Fruit fly (Drosophila melanogaster) whole organism, embryonic: ENCODE data around the gene hiro.

Experiments
- B-H2 ChIP-seq: fragments of 200-800 bp; sonication (Bioruptor generic); optimal IDR thresholded peaks from 2 replicates; lab custom pipeline; 2018; ENCODE audit warnings: missing biosample characterization, mild to moderate bottlenecking, missing genetic modification characterization
- CG12236 ChIP-seq: fragments of 200-800 bp; sonication (Bioruptor generic); optimal IDR thresholded peaks from 2 replicates; lab custom pipeline; 2016; ENCODE audit warnings: missing biosample characterization, missing genetic modification characterization
- CG12942 ChIP-seq: fragments of 200-800 bp; sonication (Bioruptor generic); optimal IDR thresholded peaks from 3 replicates; lab custom pipeline; 2016; ENCODE audit warnings: missing biosample characterization, missing genetic modification characterization
- CG13424 ChIP-seq: fragments of 200-800 bp; sonication (Bioruptor generic); optimal IDR thresholded peaks from 2 replicates; lab custom pipeline; 2019; ENCODE audit warnings: missing biosample characterization, mild to moderate bottlenecking, missing genetic modification characterization, moderate library complexity
- CG14965 ChIP-seq: fragments of 200-800 bp; sonication (Bioruptor generic); optimal IDR thresholded peaks from 2 replicates; lab custom pipeline; 2016; ENCODE audit warnings: missing biosample characterization, missing genetic modification characterization, borderline replicate concordance
- CG15073 ChIP-seq: fragments of 200-800 bp; sonication (Bioruptor generic); optimal IDR thresholded peaks from 2 replicates; lab custom pipeline; 2016; ENCODE audit warnings: missing biosample characterization, missing genetic modification characterization
- CG16863 ChIP-seq: fragments of 200-800 bp; sonication (Bioruptor generic); optimal IDR thresholded peaks from 3 replicates; lab custom pipeline; 2016; ENCODE audit warnings: missing biosample characterization, missing genetic modification characterization
- CG17359 ChIP-seq: fragments of 200-800 bp; sonication (Bioruptor generic); optimal IDR thresholded peaks from 3 replicates; lab custom pipeline; 2018; ENCODE audit warnings: missing biosample characterization, mild to moderate bottlenecking, missing genetic modification characterization, moderate library complexity
- CG18262 ChIP-seq: fragments of 200-800 bp; optimal IDR thresholded peaks from 3 replicates; lab custom pipeline; 2019; ENCODE audit warnings: missing biosample characterization, mild to moderate bottlenecking, missing genetic modification characterization, moderate library complexity
- CG18476 ChIP-seq: fragments of 200-800 bp; sonication (Bioruptor generic); optimal IDR thresholded peaks from 2 replicates; lab custom pipeline; 2016; ENCODE audit warnings: missing biosample characterization, mild to moderate bottlenecking, missing genetic modification characterization
- CG2889 ChIP-seq: fragments of 200-800 bp; sonication (Bioruptor generic); IDR thresholded peaks from 3 replicates; pipeline ENCODE4 v1.3.6; 2022; ENCODE audit warnings: missing biosample characterization, missing genetic modification characterization
- CG30431 ChIP-seq: fragments of 200-800 bp; sonication (Bioruptor generic); optimal IDR thresholded peaks from 2 replicates; lab custom pipeline; 2017; ENCODE audit warnings: missing biosample characterization, missing genetic modification characterization
- CG3065 ChIP-seq: fragments of 200-800 bp; sonication (Bioruptor generic); optimal IDR thresholded peaks from 2 replicates; lab custom pipeline; 2016; ENCODE audit warnings: missing biosample characterization, missing genetic modification characterization
- CG33213 ChIP-seq: fragments of 200-800 bp; sonication (Bioruptor generic); optimal IDR thresholded peaks from 3 replicates; lab custom pipeline; 2016; ENCODE audit warnings: missing biosample characterization, missing genetic modification characterization
- CG4360 ChIP-seq: fragments of 200-800 bp; sonication (Bioruptor generic); IDR thresholded peaks from 2 replicates; pipeline ENCODE4 v1.3.6; 2022; ENCODE audit warnings: missing biosample characterization, missing genetic modification characterization
- CG4617 ChIP-seq: fragments of 200-800 bp; sonication (Bioruptor generic); optimal IDR thresholded peaks from 3 replicates; lab custom pipeline; 2016; ENCODE audit warnings: missing biosample characterization, missing genetic modification characterization, borderline replicate concordance
- CG6654 ChIP-seq: fragments of 200-800 bp; sonication (Bioruptor generic); optimal IDR thresholded peaks from 2 replicates; lab custom pipeline; 2017; ENCODE audit warnings: missing biosample characterization, mild to moderate bottlenecking, missing genetic modification characterization
- CG6689 ChIP-seq: fragments of 200-800 bp; sonication (Bioruptor generic); IDR thresholded peaks from 2 replicates; pipeline ENCODE4 v1.3.6; 2022; ENCODE audit warnings: missing biosample characterization, missing genetic modification characterization
- CG7372 ChIP-seq: fragments of 200-800 bp; sonication (Bioruptor generic); IDR thresholded peaks from 2 replicates; pipeline ENCODE4 v1.3.6; 2022; ENCODE audit warnings: missing biosample characterization, missing genetic modification characterization
- CG7556 ChIP-seq: fragments of 200-800 bp; sonication (Bioruptor generic); optimal IDR thresholded peaks from 2 replicates; lab custom pipeline; 2017; ENCODE audit warnings: missing biosample characterization, mild to moderate bottlenecking, missing genetic modification characterization
- CG9727 ChIP-seq: fragments of 200-800 bp; sonication (Bioruptor generic); optimal IDR thresholded peaks from 3 replicates; lab custom pipeline; 2017; ENCODE audit warnings: missing biosample characterization, mild to moderate bottlenecking, missing genetic modification characterization
- CkIIα-i1 ChIP-seq: fragments of 200-800 bp; sonication (Bioruptor generic); IDR thresholded peaks from 2 replicates; pipeline ENCODE4 v1.3.6; 2022; ENCODE audit warnings: missing biosample characterization, missing genetic modification characterization
- Drgx ChIP-seq: fragments of 200-800 bp; sonication (Bioruptor generic); IDR thresholded peaks from 2 replicates; pipeline ENCODE4 v1.3.6; 2022; ENCODE audit warnings: missing biosample characterization, missing genetic modification characterization
- E2f2 ChIP-seq: fragments of 200-800 bp; sonication (Bioruptor generic); IDR thresholded peaks from 2 replicates; pipeline ENCODE4 v1.3.6; 2022; ENCODE audit warnings: missing biosample characterization, missing genetic modification characterization
- Elba2 ChIP-seq: fragments of 200-800 bp; sonication (Bioruptor generic); optimal IDR thresholded peaks from 3 replicates; lab custom pipeline; 2016; ENCODE audit warnings: missing biosample characterization, missing genetic modification characterization
- HHEX ChIP-seq: fragments of 200-800 bp; sonication (Bioruptor generic); optimal IDR thresholded peaks from 3 replicates; lab custom pipeline; 2017; ENCODE audit warnings: missing biosample characterization, mild to moderate bottlenecking, missing genetic modification characterization, missing genetic modification reagents
- Hsf ChIP-seq: fragments of 200-800 bp; sonication (Bioruptor generic); optimal IDR thresholded peaks from 3 replicates; lab custom pipeline; 2016; ENCODE audit warnings: missing biosample characterization, missing genetic modification characterization
- MBD-R2 ChIP-seq: fragments of 200-800 bp; sonication (Bioruptor generic); IDR thresholded peaks from 2 replicates; pipeline ENCODE4 v1.3.6; 2022; ENCODE audit warnings: missing biosample characterization, missing genetic modification characterization
- NC2α ChIP-seq: fragments of 200-800 bp; sonication (Bioruptor generic); optimal IDR thresholded peaks from 2 replicates; lab custom pipeline; 2016; ENCODE audit warnings: missing biosample characterization, missing genetic modification characterization
- Nf-YB ChIP-seq: fragments of 200-800 bp; sonication (Bioruptor generic); optimal IDR thresholded peaks from 3 replicates; lab custom pipeline; 2019; ENCODE audit warnings: missing biosample characterization, mild to moderate bottlenecking, missing genetic modification characterization, moderate library complexity
- Opbp ChIP-seq: fragments of 200-800 bp; sonication (Bioruptor generic); IDR thresholded peaks from 3 replicates; pipeline ENCODE4 v1.3.6; 2022; ENCODE audit warnings: missing biosample characterization, missing genetic modification characterization; ENCODE audit not compliant: partially characterized antibody
- Rfx ChIP-seq: fragments of 200-800 bp; sonication (Bioruptor generic); IDR thresholded peaks from 2 replicates; pipeline ENCODE4 v1.3.6; 2022; ENCODE audit warnings: missing biosample characterization, missing genetic modification characterization
- Taf1 ChIP-seq: fragments of 200-800 bp; sonication (Bioruptor generic); IDR thresholded peaks from 2 replicates; pipeline ENCODE4 v1.3.6; 2022; ENCODE audit warnings: missing biosample characterization, missing genetic modification characterization
- al ChIP-seq: fragments of 200-800 bp; sonication (Bioruptor generic); IDR thresholded peaks from 2 replicates; pipeline ENCODE4 v1.3.6; 2022; ENCODE audit warnings: missing biosample characterization, missing genetic modification characterization
- amos ChIP-seq: fragments of 200-800 bp; sonication (Bioruptor generic); IDR thresholded peaks from 2 replicates; pipeline ENCODE4 v1.3.6; 2022; ENCODE audit warnings: missing biosample characterization, missing genetic modification characterization; ENCODE audit not compliant: partially characterized antibody
- fu2 ChIP-seq: fragments of 200-800 bp; sonication (Bioruptor generic); optimal IDR thresholded peaks from 2 replicates; lab custom pipeline; 2016; ENCODE audit warnings: missing biosample characterization, missing genetic modification characterization
- jing ChIP-seq: fragments of 200-800 bp; sonication (Bioruptor generic); optimal IDR thresholded peaks from 2 replicates; lab custom pipeline; 2018; ENCODE audit warnings: missing biosample characterization, mild to moderate bottlenecking, missing genetic modification characterization
- kni ChIP-seq: fragments of 200-800 bp; sonication (Bioruptor generic); optimal IDR thresholded peaks from 3 replicates; lab custom pipeline; 2017; ENCODE audit warnings: mild to moderate bottlenecking, missing biosample characterization, missing genetic modification reagents, missing genetic modification characterization
- mirr ChIP-seq: fragments of 200-800 bp; sonication (Bioruptor generic); optimal IDR thresholded peaks from 3 replicates; lab custom pipeline; 2018; ENCODE audit warnings: missing biosample characterization, mild to moderate bottlenecking, missing genetic modification characterization
- oc ChIP-seq: fragments of 200-800 bp; sonication (Bioruptor generic); optimal IDR thresholded peaks from 2 replicates; lab custom pipeline; 2018; ENCODE audit warnings: missing biosample characterization, mild to moderate bottlenecking, missing genetic modification characterization, moderate library complexity
- sens-2 ChIP-seq: fragments of 200-800 bp; sonication (Bioruptor generic); IDR thresholded peaks from 2 replicates; pipeline ENCODE4 v1.3.6; 2022; ENCODE audit warnings: missing biosample characterization, missing genetic modification characterization
- seq ChIP-seq: fragments of 200-800 bp; sonication (Bioruptor generic); IDR thresholded peaks from 2 replicates; pipeline ENCODE4 v1.3.6; 2022; ENCODE audit warnings: missing biosample characterization, missing genetic modification characterization
- slbo ChIP-seq: fragments of 200-800 bp; sonication (Bioruptor generic); IDR thresholded peaks from 2 replicates; pipeline ENCODE4 v1.3.6; 2022; ENCODE audit warnings: missing biosample characterization, missing genetic modification characterization
- so ChIP-seq: fragments of 200-800 bp; sonication (Bioruptor generic); IDR thresholded peaks from 3 replicates; pipeline ENCODE4 v1.3.6; 2022; ENCODE audit warnings: missing biosample characterization, missing genetic modification characterization
- sr ChIP-seq: fragments of 200-800 bp; sonication (Bioruptor generic); IDR thresholded peaks from 3 replicates; pipeline ENCODE4 v1.3.6; 2022; ENCODE audit warnings: missing biosample characterization, missing genetic modification characterization
- tgo ChIP-seq: fragments of 200-800 bp; sonication (Bioruptor generic); IDR thresholded peaks from 3 replicates; pipeline ENCODE4 v1.3.6; 2022; ENCODE audit warnings: missing biosample characterization, missing genetic modification characterization
- wdn ChIP-seq: fragments of 200-800 bp; sonication (Bioruptor generic); IDR thresholded peaks from 2 replicates; pipeline ENCODE4 v1.3.6; 2022; ENCODE audit warnings: missing biosample characterization, missing genetic modification characterization
- zen2 ChIP-seq: fragments of 200-800 bp; sonication (Bioruptor generic); IDR thresholded peaks from 3 replicates; pipeline ENCODE4 v1.3.6; 2022; ENCODE audit warnings: missing biosample characterization, missing genetic modification characterization; ENCODE audit not compliant: partially characterized antibody
- zfh2 ChIP-seq: fragments of 200-800 bp; sonication (Bioruptor generic); optimal IDR thresholded peaks from 2 replicates; lab custom pipeline; 2016; ENCODE audit warnings: missing biosample characterization, missing genetic modification characterization

The hiro gene

DNA sequence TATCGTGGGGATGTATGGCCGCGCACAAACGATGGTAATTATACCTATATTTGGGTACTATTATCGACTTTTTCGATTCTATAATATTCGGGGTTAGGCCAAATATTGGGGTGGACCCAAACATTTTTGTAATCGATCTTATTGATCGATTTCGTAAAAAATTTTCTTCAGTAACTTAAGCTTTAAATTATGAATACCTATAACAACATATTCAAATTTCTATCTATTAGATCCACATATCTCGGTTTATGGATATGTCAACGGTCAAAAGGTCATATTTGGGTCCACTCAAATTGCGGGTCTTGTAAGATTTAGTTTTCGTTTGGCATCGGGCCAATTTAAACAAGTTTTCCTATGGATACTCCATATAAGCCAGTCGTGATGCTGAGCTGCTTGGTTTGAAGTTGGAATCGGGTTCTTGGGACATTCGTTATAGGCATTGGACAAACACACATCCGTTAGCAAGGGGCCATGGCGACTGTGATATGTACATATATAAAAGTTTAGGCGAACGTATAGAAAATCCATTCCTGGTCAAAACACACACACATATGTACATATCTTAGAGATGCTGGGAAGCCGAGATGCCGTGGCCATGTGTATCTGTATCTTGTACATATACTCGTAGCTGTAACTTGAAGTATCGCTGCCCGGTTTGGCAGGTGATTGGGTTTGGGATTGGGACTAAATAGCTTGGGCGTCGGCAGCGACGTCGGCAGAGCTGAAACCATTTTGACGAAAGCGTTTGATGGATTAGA lies 12.6 kb upstream of the hiro start (continued):
- peak; percentile 5 for TF ChIP-seq jing (GFP tag; lab: Kevin White, UChicago)
- peak; percentile 69 for TF ChIP-seq CG17359 (tag; lab: Kevin White, UChicago)
- TF ChIP-seq so (GFP tag; lab: Robert Waterston, UW), result peak; percentile 62; the same call in 1 of the 3 replicates
- TF ChIP-seq CG18262, result peak; percentile 70
- no peak for TF ChIP-seq CG4617 (GFP tag; lab: Kevin White, UChicago)
- 0 out of 2 replicates have a peak, but pooled peaks have one; percentile 14 for TF ChIP-seq sens-2
- peak; percentile 61 for TF ChIP-seq HHEX (GFP tag; lab: Kevin White, UChicago)
- TF ChIP-seq Hsf (GFP tag; lab: Kevin White, UChicago), result peak; percentile 62
- TF ChIP-seq CG12942 (GFP tag; lab: Kevin White, UChicago), result peak; percentile 37
- TF ChIP-seq MBD-R2 (GFP tag; lab: Robert Waterston, UW), result peak; percentile 9; the same call in 1 of the 2 replicates
- TF ChIP-seq NC2α, result no peak
- TF ChIP-seq slbo (GFP tag; lab: Robert Waterston, UW), result peak; percentile 47
- TF ChIP-seq CG6654 (GFP tag; lab: Kevin White, UChicago), result no peak
- TF ChIP-seq wdn (GFP tag; lab: Robert Waterston, UW), result no peak
- no peak for TF ChIP-seq CG12236
- TF ChIP-seq CG30431 (GFP tag; lab: Kevin White, UChicago), result no peak
- TF ChIP-seq CG13424 (tag; lab: Kevin White, UChicago), result peak; percentile 75
- TF ChIP-seq CG18476, result peak; percentile 27
- 0 out of 3 replicates have a peak, but pooled peaks have one; percentile 11 for TF ChIP-seq CG2889
- no peak for TF ChIP-seq Elba2
- no peak for TF ChIP-seq CG15073 (GFP tag; lab: Kevin White, UChicago)
- no peak for TF ChIP-seq Opbp (GFP tag; lab: Robert Waterston, UW)
- 0 out of 2 replicates have a peak, but pooled peaks have one; percentile 13 for TF ChIP-seq Taf1
- TF ChIP-seq CG16863 (GFP tag; lab: Kevin White, UChicago), result no peak
- no peak for TF ChIP-seq sr (GFP tag; lab: Robert Waterston, UW)
- TF ChIP-seq CG9727 (GFP tag; lab: Kevin White, UChicago), result no peak
- TF ChIP-seq Rfx, result peak; percentile 71
- TF ChIP-seq seq (GFP tag; lab: Robert Waterston, UW), result peak; percentile 40; the same call in 1 of the 2 replicates
- TF ChIP-seq B-H2, result peak; percentile 41
- no peak for TF ChIP-seq CG33213 (GFP tag; lab: Kevin White, UChicago)
- TF ChIP-seq CkIIα-i1 (GFP tag; lab: Robert Waterston, UW), result no peak
- no peak for TF ChIP-seq zfh2 (GFP tag; lab: Kevin White, UChicago)
- 0 out of 2 replicates have a peak, but pooled peaks have one; percentile 46 for TF ChIP-seq CG6689 (GFP tag; lab: Robert Waterston, UW)
- peak; percentile 68 for TF ChIP-seq CG7556 (GFP tag; lab: Kevin White, UChicago)
- no peak for TF ChIP-seq CG14965 (GFP tag; lab: Kevin White, UChicago)
- no peak for TF ChIP-seq oc (tag; lab: Kevin White, UChicago)
- no peak for TF ChIP-seq kni (GFP tag; lab: Kevin White, UChicago)
- TF ChIP-seq CG4360 (GFP tag; lab: Robert Waterston, UW), result no peak
- TF ChIP-seq al (GFP tag; lab: Robert Waterston, UW), result peak; percentile 35; the same call in 1 of the 2 replicates
- TF ChIP-seq fu2 (GFP tag; lab: Kevin White, UChicago), result no peak
- no peak for TF ChIP-seq amos (GFP tag; lab: Robert Waterston, UW)
- no peak for TF ChIP-seq zen2 (GFP tag; lab: Robert Waterston, UW)
- TF ChIP-seq E2f2, result peak; percentile 31; the same call in 1 of the 2 replicates
- TF ChIP-seq Drgx (GFP tag; lab: Robert Waterston, UW), result peak; percentile 51
- TF ChIP-seq Nf-YB (GFP tag; lab: Kevin White, UChicago), result peak; percentile 54
- TF ChIP-seq CG3065 (GFP tag; lab: Kevin White, UChicago), result no peak
- TF ChIP-seq tgo (GFP tag; lab: Robert Waterston, UW), result peak; percentile 38; the same call in 1 of the 3 replicates
- no peak for TF ChIP-seq mirr (GFP tag; lab: Kevin White, UChicago)
- TF ChIP-seq CG7372 (GFP tag; lab: Robert Waterston, UW), result no peak
